Worm (Caenorhabditis elegans) whole organism, L3 larva: ENCODE measurements around the gene ooc-5.
A peak's percentile ranks its signal among the peaks of the same experiment; 100 is the strongest.

Experiments used
- R02D3.7 ChIP-seq: fragments of 150-350 bp; optimal IDR thresholded peaks from 2 replicates; lab custom pipeline; 2014; ENCODE audit warnings: missing biosample characterization, missing genetic modification characterization
- ama-1 ChIP-seq: fragments of 150-350 bp; optimal IDR thresholded peaks from 2 replicates; lab custom pipeline; 2018
- ceh-16 ChIP-seq: sonication (generic microtip); optimal IDR thresholded peaks from 2 replicates; lab custom pipeline; 2017; ENCODE audit warnings: missing biosample characterization, missing genetic modification characterization
- ceh-28 ChIP-seq: fragments of 150-350 bp; optimal IDR thresholded peaks from 2 replicates; lab custom pipeline; 2014; ENCODE audit warnings: missing biosample characterization, missing genetic modification reagents, missing genetic modification characterization
- ceh-82 ChIP-seq: fragments of 150-350 bp; optimal IDR thresholded peaks from 2 replicates; lab custom pipeline; 2014; ENCODE audit warnings: missing biosample characterization, missing genetic modification characterization
- ceh-9 ChIP-seq: sonication (generic microtip); optimal IDR thresholded peaks from 2 replicates; lab custom pipeline; 2018; ENCODE audit warnings: missing biosample characterization, missing genetic modification characterization
- egl-5 ChIP-seq: fragments of 150-350 bp; optimal IDR thresholded peaks from 2 replicates; lab custom pipeline; 2017; ENCODE audit warnings: missing biosample characterization, missing genetic modification reagents, missing genetic modification characterization, inconsistent platforms
- elt-2 ChIP-seq: sonication (generic microtip); optimal IDR thresholded peaks from 2 replicates; lab custom pipeline; 2016; ENCODE audit warnings: missing genetic modification reagents, mild to moderate bottlenecking, missing genetic modification characterization, missing compliant biosample characterization
- eor-1 ChIP-seq, 2 experiments: fragments of 150-350 bp; optimal IDR thresholded peaks; 2 replicates each; lab custom pipeline; 2014 to 2018; ENCODE audit warnings: missing biosample characterization in 2 of 2, missing genetic modification characterization in 2 of 2
- fkh-10 ChIP-seq: sonication (generic microtip); optimal IDR thresholded peaks from 2 replicates; lab custom pipeline; 2017; ENCODE audit warnings: missing biosample characterization, missing genetic modification reagents, missing genetic modification characterization
- fkh-2 ChIP-seq: fragments of 150-350 bp; optimal IDR thresholded peaks from 2 replicates; lab custom pipeline; 2014; ENCODE audit warnings: missing biosample characterization, missing genetic modification reagents, missing genetic modification characterization
- fos-1 ChIP-seq: fragments of 150-350 bp; optimal IDR thresholded peaks from 2 replicates; lab custom pipeline; 2014; ENCODE audit warnings: missing biosample characterization, missing genetic modification characterization
- jun-1 ChIP-seq: fragments of 150-350 bp; optimal IDR thresholded peaks from 2 replicates; lab custom pipeline; 2014; ENCODE audit warnings: missing biosample characterization, missing genetic modification reagents, missing genetic modification characterization
- lin-39 ChIP-seq: fragments of 150-350 bp; optimal IDR thresholded peaks from 2 replicates; lab custom pipeline; 2018; ENCODE audit warnings: missing biosample characterization, missing genetic modification reagents, missing genetic modification characterization
- lsy-12 ChIP-seq: sonication (generic microtip); optimal IDR thresholded peaks from 2 replicates; lab custom pipeline; 2016; ENCODE audit warnings: mild to moderate bottlenecking, missing genetic modification characterization, missing compliant biosample characterization
- mdl-1 ChIP-seq: fragments of 150-350 bp; optimal IDR thresholded peaks from 2 replicates; lab custom pipeline; 2014; ENCODE audit warnings: missing biosample characterization, missing genetic modification characterization
- nfya-1 ChIP-seq: sonication (generic microtip); optimal IDR thresholded peaks from 2 replicates; lab custom pipeline; 2017; ENCODE audit warnings: missing genetic modification characterization, mild to moderate bottlenecking, missing compliant biosample characterization, antibody characterized with exemption, moderate library complexity; ENCODE audit not compliant: insufficient read depth
- nhr-237 ChIP-seq: fragments of 150-350 bp; optimal IDR thresholded peaks from 2 replicates; lab custom pipeline; 2014; ENCODE audit warnings: missing biosample characterization, missing genetic modification characterization
- nhr-43 ChIP-seq: sonication (generic microtip); optimal IDR thresholded peaks from 2 replicates; lab custom pipeline; 2016; ENCODE audit warnings: mild to moderate bottlenecking, missing genetic modification characterization, missing compliant biosample characterization; ENCODE audit not compliant: poor library complexity, severe bottlenecking
- nhr-76 ChIP-seq: fragments of 150-350 bp; sonication (generic microtip); optimal IDR thresholded peaks from 5 replicates; lab custom pipeline; 2014; ENCODE audit warnings: missing biosample characterization, missing genetic modification characterization
- nhr-77 ChIP-seq: fragments of 150-350 bp; optimal IDR thresholded peaks from 2 replicates; lab custom pipeline; 2014; ENCODE audit warnings: missing biosample characterization, missing genetic modification characterization
- pha-4 ChIP-seq: fragments of 150-350 bp; optimal IDR thresholded peaks from 2 replicates; lab custom pipeline; 2014; ENCODE audit warnings: missing biosample characterization, missing genetic modification reagents, missing genetic modification characterization
- pqm-1 ChIP-seq: fragments of 150-350 bp; optimal IDR thresholded peaks from 2 replicates; lab custom pipeline; 2017; ENCODE audit warnings: missing biosample characterization, missing genetic modification characterization, inconsistent platforms
- skn-1 ChIP-seq: fragments of 150-350 bp; optimal IDR thresholded peaks from 2 replicates; lab custom pipeline; 2014; ENCODE audit warnings: missing biosample characterization, missing genetic modification characterization
- snpc-4 ChIP-seq: fragments of 150-350 bp; optimal IDR thresholded peaks from 2 replicates; lab custom pipeline; 2014; ENCODE audit warnings: missing biosample characterization, missing genetic modification characterization
- unc-62 ChIP-seq: fragments of 150-350 bp; sonication (generic microtip); optimal IDR thresholded peaks from 4 replicates; lab custom pipeline; 2014; ENCODE audit warnings: missing biosample characterization, missing genetic modification reagents, missing genetic modification characterization
- zag-1 ChIP-seq: fragments of 150-350 bp; optimal IDR thresholded peaks from 2 replicates; lab custom pipeline; 2014; ENCODE audit warnings: missing biosample characterization, missing genetic modification characterization

Gene ooc-5

ce11 chrII:9005067-9005466 is 12.1 kb downstream of the ooc-5 start, which contains the start of gene F44G4.7:
Gene F44G4.7 (minus strand): TSS chrII:9005167.
- no peak for TF ChIP-seq nhr-76 (tag; lab: Kevin White, UChicago)
- TF ChIP-seq ceh-28 (tag; lab: Kevin White, UChicago), result no peak
- TF ChIP-seq, all 47 proteins: peak for 0

DNA sequence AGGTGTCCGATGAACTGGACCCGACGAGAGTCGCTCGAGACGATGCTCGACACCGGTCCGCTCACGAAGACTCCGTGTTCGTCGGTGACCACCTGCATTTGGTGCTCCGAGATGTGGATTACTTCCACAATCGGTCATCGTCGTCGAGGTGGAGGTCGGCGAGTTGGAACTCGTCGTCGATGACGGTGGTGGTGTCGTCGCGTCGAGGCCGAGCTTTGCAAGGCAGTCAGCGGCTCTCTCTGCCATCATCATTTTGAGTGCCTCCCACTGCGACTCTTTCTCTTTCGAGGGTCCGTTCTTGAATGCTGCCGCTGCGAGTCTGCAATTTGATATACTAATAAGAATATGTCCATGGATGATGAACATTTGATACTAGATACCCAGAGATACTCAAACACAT is 14.8 kb downstream of the ooc-5 start:
- TF ChIP-seq fkh-10 (GFP tag; lab: Kevin White, UChicago) (no peak), eor-1 (tag; optimal IDR thresholded peaks at IDR 0.05; lab: Kevin White, UChicago) (no peak), snpc-4 (tag; lab: Kevin White, UChicago) (no peak), nhr-77 (tag; lab: Kevin White, UChicago) (no peak), nfya-1 (tag; lab: Kevin White, UChicago) (no peak), jun-1 (no peak), unc-62 (no peak), fkh-2 (tag; lab: Kevin White, UChicago) (no peak), ceh-82 (tag; lab: Kevin White, UChicago) (no peak), nhr-237 (tag; lab: Kevin White, UChicago) (no peak), egl-5 (tag; lab: Kevin White, UChicago) (no peak), lin-39 (tag; lab: Kevin White, UChicago) (no peak), ceh-9 (no peak), ama-1 (lab: Kevin White, UChicago) (no peak), zag-1 (tag; lab: Kevin White, UChicago) (no peak), ceh-16 (tag; lab: Kevin White, UChicago) (no peak), fos-1 (tag; lab: Kevin White, UChicago) (no peak), nhr-76 (tag; lab: Kevin White, UChicago) (no peak), mdl-1 (tag; lab: Kevin White, UChicago) (no peak)
- TF ChIP-seq, all 47 proteins: peak for 0

DNA sequence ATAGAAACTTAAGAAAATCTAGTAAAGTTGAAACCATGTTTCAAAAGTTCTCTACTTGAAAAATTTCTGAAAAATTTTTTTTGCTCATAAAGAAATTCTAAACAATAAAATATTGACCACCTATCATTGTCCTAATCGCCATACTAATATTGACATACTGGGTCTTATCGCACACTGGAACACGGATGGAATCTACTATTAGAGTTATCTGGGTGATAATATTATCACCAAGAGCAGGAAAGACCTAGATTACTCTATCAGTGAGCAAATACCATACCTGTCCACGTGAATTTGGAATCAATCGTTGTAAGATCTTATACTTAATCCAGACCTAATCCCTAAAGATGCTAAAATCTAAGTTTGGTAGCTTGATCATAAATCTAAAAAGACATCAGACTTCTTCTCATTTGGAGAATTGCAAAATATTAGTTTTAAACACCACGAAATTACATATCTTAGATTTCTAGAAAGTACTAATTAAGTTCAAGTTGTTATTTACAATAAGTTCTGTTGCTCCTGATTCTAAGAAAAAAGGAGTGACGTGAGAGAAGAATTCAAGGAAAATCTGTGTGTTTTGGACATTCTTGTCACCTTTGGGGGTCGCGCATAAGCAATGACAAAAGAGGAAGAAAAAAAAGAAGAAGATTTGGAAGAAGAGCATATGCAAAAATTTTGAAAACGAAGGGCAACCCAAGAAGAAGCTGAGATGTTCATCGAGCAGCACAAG is 17.2 kb downstream of the ooc-5 start:
- peak; percentile 36 for TF ChIP-seq elt-2 (tag; lab: Kevin White, UChicago)
- no peak for TF ChIP-seq R02D3.7 (tag; lab: Kevin White, UChicago)

ce11 chrII:9010708-9011107 is 17.7 kb downstream of the ooc-5 start:
- TF ChIP-seq fkh-10 (GFP tag; lab: Kevin White, UChicago) (peak; percentile 41), nfya-1 (tag; lab: Kevin White, UChicago) (peak; percentile 5), nhr-237 (tag; lab: Kevin White, UChicago) (no peak), skn-1 (tag; lab: Kevin White, UChicago) (no peak), lsy-12 (no peak)

ce11 chrII:9013341-9013740 is 20.4 kb downstream of the ooc-5 start:
- peak; percentile 52 for TF ChIP-seq nfya-1 (tag; lab: Kevin White, UChicago)
- peak; percentile 73 for TF ChIP-seq pha-4 (tag; lab: Kevin White, UChicago)
- no peak for TF ChIP-seq ceh-28 (tag; lab: Kevin White, UChicago)
- TF ChIP-seq pqm-1 (tag; lab: Kevin White, UChicago), result no peak
- TF ChIP-seq nhr-237 (tag; lab: Kevin White, UChicago), result no peak
- TF ChIP-seq nhr-43, result no peak
- no peak for TF ChIP-seq nhr-77 (tag; lab: Kevin White, UChicago)
- TF ChIP-seq mdl-1 (tag; lab: Kevin White, UChicago), result no peak

DNA sequence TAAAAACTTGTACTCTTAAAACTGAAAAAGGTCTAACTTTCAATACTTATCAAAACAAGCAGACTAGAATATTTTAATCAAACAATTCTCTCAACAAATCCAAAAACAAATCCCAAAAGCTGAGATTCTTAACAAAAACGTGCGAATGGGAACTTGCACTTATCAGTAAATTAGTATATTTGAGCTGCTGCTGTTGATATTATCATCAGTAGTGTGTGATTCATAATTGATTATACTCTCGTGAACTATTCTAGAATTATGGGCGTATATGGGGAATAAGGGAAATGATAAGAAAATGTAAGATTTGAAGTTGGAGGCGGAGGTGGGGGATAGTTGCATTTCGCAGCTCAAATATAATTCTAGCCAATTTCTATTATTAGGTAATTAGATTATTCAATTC is 21.2 kb downstream of the ooc-5 start:
- no peak for TF ChIP-seq snpc-4 (tag; lab: Kevin White, UChicago)
- TF ChIP-seq skn-1 (tag; lab: Kevin White, UChicago), result peak; percentile 39
- TF ChIP-seq pqm-1 (tag; lab: Kevin White, UChicago), result peak; percentile 13
- peak; percentile 34 for TF ChIP-seq elt-2 (tag; lab: Kevin White, UChicago)
